Worm (Caenorhabditis elegans) whole organism, L3 larva: ENCODE results near the gene F08F3.1.

Experiments used
- ama-1 ChIP-seq: fragments of 150-350 bp; optimal IDR thresholded peaks from 2 replicates; lab custom pipeline; 2018
- elt-3 ChIP-seq, 3 experiments: fragments of 150-350 bp in 1 of 3; sonication (generic microtip) in 2 of 3; optimal IDR thresholded peaks; 2 replicates in 2 of 3; 4 replicates in 1 of 3; lab custom pipeline; 2014 to 2017; ENCODE audit warnings: missing biosample characterization in 3 of 3, missing genetic modification characterization in 3 of 3
- sea-2 ChIP-seq: fragments of 150-350 bp; sonication (generic microtip); optimal IDR thresholded peaks from 4 replicates; lab custom pipeline; 2014; ENCODE audit warnings: missing biosample characterization, missing genetic modification reagents, missing genetic modification characterization
- skn-1 ChIP-seq: fragments of 150-350 bp; optimal IDR thresholded peaks from 2 replicates; lab custom pipeline; 2014; ENCODE audit warnings: missing biosample characterization, missing genetic modification characterization
- unc-39 ChIP-seq: sonication (generic microtip); optimal IDR thresholded peaks from 4 replicates; lab custom pipeline; 2017; ENCODE audit warnings: missing biosample characterization, missing genetic modification characterization
- ztf-4 ChIP-seq: fragments of 150-350 bp; optimal IDR thresholded peaks from 2 replicates; lab custom pipeline; 2014; ENCODE audit warnings: missing biosample characterization, missing genetic modification characterization

ce11 chrV:5439068-5439467 is 6.9 kb upstream of the F08F3.1 start, which contains the start of gene snpc-1.3:
- TF ChIP-seq unc-39: no peak
- no peak for TF ChIP-seq sea-2 (GFP tag; lab: Kevin White, UChicago)
- TF ChIP-seq ztf-4: no peak
- no peak for TF ChIP-seq elt-3 (tag; optimal IDR thresholded peaks at IDR 0.05; lab: Kevin White, UChicago)
- no peak for TF ChIP-seq skn-1 (tag; lab: Kevin White, UChicago)
- no peak for TF ChIP-seq ama-1
